Fruit fly (Drosophila melanogaster) whole organism, prepupa: ENCODE data around the gene Hmgcl.

Experiments
- CG10631 ChIP-seq: fragments of 200-800 bp; sonication (Bioruptor generic); optimal IDR thresholded peaks from 2 replicates; lab custom pipeline; 2016; ENCODE audit warnings: missing biosample characterization, missing genetic modification characterization
- CG10669 ChIP-seq: fragments of 200-800 bp; sonication (Bioruptor generic); optimal IDR thresholded peaks from 3 replicates; lab custom pipeline; 2018; ENCODE audit warnings: missing biosample characterization, mild to moderate bottlenecking, missing genetic modification characterization, moderate library complexity
- CG11294 ChIP-seq: fragments of 200-800 bp; sonication (Bioruptor generic); IDR thresholded peaks from 2 replicates; pipeline ENCODE4 v1.3.6; 2022; ENCODE audit warnings: missing biosample characterization, missing genetic modification characterization
- CG11902 ChIP-seq: fragments of 200-800 bp; sonication (Bioruptor generic); optimal IDR thresholded peaks from 3 replicates; lab custom pipeline; 2016; ENCODE audit warnings: missing biosample characterization, missing genetic modification characterization
- CG15336 ChIP-seq: fragments of 200-800 bp; sonication (Bioruptor generic); IDR thresholded peaks from 2 replicates; pipeline ENCODE4 v1.3.6; 2022; ENCODE audit warnings: missing biosample characterization, missing genetic modification characterization
- CG1621 ChIP-seq: fragments of 200-800 bp; sonication (Bioruptor generic); optimal IDR thresholded peaks from 3 replicates; lab custom pipeline; 2018; ENCODE audit warnings: missing biosample characterization, mild to moderate bottlenecking, missing genetic modification characterization
- CG16779 ChIP-seq: fragments of 200-800 bp; sonication (Bioruptor generic); optimal IDR thresholded peaks from 3 replicates; lab custom pipeline; 2017; ENCODE audit warnings: missing biosample characterization, mild to moderate bottlenecking, missing genetic modification characterization
- CG3032 ChIP-seq: fragments of 200-800 bp; optimal IDR thresholded peaks from 2 replicates; lab custom pipeline; 2019; ENCODE audit warnings: missing biosample characterization, mild to moderate bottlenecking, missing genetic modification characterization, moderate library complexity
- CG31627 ChIP-seq: fragments of 200-800 bp; sonication (Bioruptor generic); optimal IDR thresholded peaks from 3 replicates; lab custom pipeline; 2016; ENCODE audit warnings: missing biosample characterization, missing genetic modification characterization
- CG32006 ChIP-seq: fragments of 200-800 bp; sonication (Bioruptor generic); optimal IDR thresholded peaks from 3 replicates; lab custom pipeline; 2017; ENCODE audit warnings: missing biosample characterization, mild to moderate bottlenecking, missing genetic modification characterization
- CG3919 ChIP-seq: fragments of 200-800 bp; sonication (Bioruptor generic); optimal IDR thresholded peaks from 3 replicates; lab custom pipeline; 2016; ENCODE audit warnings: missing biosample characterization, missing genetic modification characterization
- CG4318 ChIP-seq: fragments of 200-800 bp; sonication (Bioruptor generic); optimal IDR thresholded peaks from 3 replicates; lab custom pipeline; 2017; ENCODE audit warnings: missing biosample characterization, mild to moderate bottlenecking, missing genetic modification characterization
- CG6163 ChIP-seq: fragments of 200-800 bp; sonication (Bioruptor generic); IDR thresholded peaks from 3 replicates; pipeline ENCODE4 v1.3.6; 2022; ENCODE audit warnings: missing biosample characterization, missing genetic modification characterization
- CG6276 ChIP-seq: fragments of 200-800 bp; sonication (Bioruptor generic); optimal IDR thresholded peaks from 2 replicates; lab custom pipeline; 2017; ENCODE audit warnings: missing biosample characterization, mild to moderate bottlenecking, missing genetic modification characterization
- CG6792 ChIP-seq: fragments of 200-800 bp; sonication (Bioruptor generic); optimal IDR thresholded peaks from 3 replicates; lab custom pipeline; 2016; ENCODE audit warnings: missing biosample characterization, missing genetic modification characterization
- CG7368 ChIP-seq: fragments of 200-800 bp; sonication (Bioruptor generic); optimal IDR thresholded peaks from 3 replicates; lab custom pipeline; 2016; ENCODE audit warnings: missing biosample characterization, missing genetic modification characterization
- CG8119 ChIP-seq: fragments of 200-800 bp; sonication (Bioruptor generic); IDR thresholded peaks from 3 replicates; pipeline ENCODE4 v1.3.6; 2022; ENCODE audit warnings: missing biosample characterization, missing genetic modification characterization
- CG8319 ChIP-seq: fragments of 200-800 bp; sonication (Bioruptor generic); optimal IDR thresholded peaks from 3 replicates; lab custom pipeline; 2016; ENCODE audit warnings: missing biosample characterization, missing genetic modification characterization
- CG9139 ChIP-seq: fragments of 200-800 bp; sonication (Bioruptor generic); optimal IDR thresholded peaks from 3 replicates; lab custom pipeline; 2017; ENCODE audit warnings: missing biosample characterization, mild to moderate bottlenecking, missing genetic modification characterization
- Eip75B ChIP-seq: fragments of 200-800 bp; sonication (Bioruptor generic); optimal IDR thresholded peaks from 3 replicates; lab custom pipeline; 2016; ENCODE audit warnings: missing biosample characterization, missing genetic modification characterization
- Eip78C ChIP-seq: fragments of 200-800 bp; sonication (Bioruptor generic); peaks from one replicate; lab custom pipeline; 2016; ENCODE audit warnings: missing biosample characterization, missing genetic modification characterization
- Eip93F ChIP-seq: fragments of 200-800 bp; sonication (Bioruptor generic); optimal IDR thresholded peaks from 2 replicates; lab custom pipeline; 2016; ENCODE audit warnings: missing biosample characterization, mild to moderate bottlenecking, missing genetic modification characterization
- Ets21C ChIP-seq: fragments of 200-800 bp; sonication (Bioruptor generic); optimal IDR thresholded peaks from 3 replicates; lab custom pipeline; 2016; ENCODE audit warnings: missing biosample characterization, missing genetic modification characterization
- Ets96B ChIP-seq: fragments of 200-800 bp; optimal IDR thresholded peaks from 2 replicates; lab custom pipeline; 2019; ENCODE audit warnings: missing biosample characterization, mild to moderate bottlenecking, missing genetic modification characterization, moderate library complexity
- Hr38 ChIP-seq: sonication (Bioruptor generic); optimal IDR thresholded peaks from 2 replicates; lab custom pipeline; 2016; ENCODE audit warnings: missing biosample characterization, missing genetic modification characterization
- Hr39 ChIP-seq: fragments of 200-800 bp; sonication (Bioruptor generic); optimal IDR thresholded peaks from 2 replicates; lab custom pipeline; 2016; ENCODE audit warnings: missing biosample characterization, missing genetic modification characterization
- Hr4 ChIP-seq: fragments of 200-800 bp; sonication (Bioruptor generic); optimal IDR thresholded peaks from 3 replicates; lab custom pipeline; 2016; ENCODE audit warnings: missing biosample characterization, missing genetic modification characterization
- Lpt ChIP-seq: fragments of 200-800 bp; sonication (Bioruptor generic); optimal IDR thresholded peaks from 3 replicates; lab custom pipeline; 2016; ENCODE audit warnings: missing biosample characterization, missing genetic modification characterization
- Met ChIP-seq: fragments of 200-800 bp; sonication (Bioruptor generic); optimal IDR thresholded peaks from 3 replicates; lab custom pipeline; 2016; ENCODE audit warnings: missing biosample characterization, missing genetic modification characterization
- OdsH ChIP-seq: fragments of 200-800 bp; sonication (Bioruptor generic); optimal IDR thresholded peaks from 3 replicates; lab custom pipeline; 2016; ENCODE audit warnings: missing biosample characterization, missing genetic modification characterization
- Smox ChIP-seq: fragments of 200-800 bp; sonication (Bioruptor generic); optimal IDR thresholded peaks from 3 replicates; lab custom pipeline; 2016; ENCODE audit warnings: missing biosample characterization, missing genetic modification characterization
- Sox102F ChIP-seq: fragments of 200-800 bp; sonication (Bioruptor generic); optimal IDR thresholded peaks from 2 replicates; lab custom pipeline; 2016; ENCODE audit warnings: missing biosample characterization, mild to moderate bottlenecking, missing genetic modification characterization
- Sox14 ChIP-seq: fragments of 200-800 bp; sonication (Bioruptor generic); optimal IDR thresholded peaks from 3 replicates; lab custom pipeline; 2016; ENCODE audit warnings: missing biosample characterization, missing genetic modification characterization
- Sox15 ChIP-seq: fragments of 200-800 bp; sonication (Bioruptor generic); optimal IDR thresholded peaks from 3 replicates; lab custom pipeline; 2016; ENCODE audit warnings: missing biosample characterization, missing genetic modification characterization
- acj6 ChIP-seq: fragments of 200-800 bp; sonication (Bioruptor generic); optimal IDR thresholded peaks from 3 replicates; lab custom pipeline; 2016; ENCODE audit warnings: missing biosample characterization, missing genetic modification characterization
- dac ChIP-seq: fragments of 200-800 bp; sonication (Bioruptor generic); optimal IDR thresholded peaks from 2 replicates; lab custom pipeline; 2017; ENCODE audit warnings: missing biosample characterization, mild to moderate bottlenecking, missing genetic modification characterization
- eg ChIP-seq: fragments of 200-800 bp; sonication (Bioruptor generic); IDR thresholded peaks from 3 replicates; pipeline ENCODE4 v1.3.6; 2022; ENCODE audit warnings: missing biosample characterization, missing genetic modification characterization
- esn ChIP-seq: fragments of 200-800 bp; sonication (Bioruptor generic); optimal IDR thresholded peaks from 2 replicates; lab custom pipeline; 2016; ENCODE audit warnings: missing biosample characterization, mild to moderate bottlenecking, missing genetic modification characterization, moderate library complexity
- fd59A ChIP-seq: fragments of 200-800 bp; sonication (Bioruptor generic); optimal IDR thresholded peaks from 2 replicates; lab custom pipeline; 2017; ENCODE audit warnings: missing biosample characterization, mild to moderate bottlenecking, missing genetic modification characterization, missing genetic modification reagents
- fd85E ChIP-seq: fragments of 200-800 bp; sonication (Bioruptor generic); optimal IDR thresholded peaks from 3 replicates; lab custom pipeline; 2016; ENCODE audit warnings: missing biosample characterization, missing genetic modification characterization
- lz ChIP-seq: fragments of 200-800 bp; sonication (Bioruptor generic); optimal IDR thresholded peaks from 3 replicates; lab custom pipeline; 2016; ENCODE audit warnings: missing biosample characterization, missing genetic modification characterization
- pdm3 ChIP-seq: fragments of 200-800 bp; sonication (Bioruptor generic); optimal IDR thresholded peaks from 3 replicates; lab custom pipeline; 2016; ENCODE audit warnings: missing biosample characterization, missing genetic modification characterization
- salr ChIP-seq, 2 experiments: fragments of 200-800 bp; sonication (Bioruptor generic); optimal IDR thresholded peaks; 3 replicates each; lab custom pipeline; 2016 to 2018; ENCODE audit warnings: missing biosample characterization in 2 of 2, missing genetic modification characterization in 2 of 2, mild to moderate bottlenecking in 1 of 2
- ss ChIP-seq, 2 experiments: fragments of 200-800 bp; sonication (Bioruptor generic); optimal IDR thresholded peaks; 2 replicates in 1 of 2; 3 replicates in 1 of 2; lab custom pipeline; 2017 to 2018; ENCODE audit warnings: mild to moderate bottlenecking in 2 of 2, missing biosample characterization in 2 of 2, missing genetic modification characterization in 2 of 2, moderate library complexity in 1 of 2
- svp ChIP-seq: fragments of 200-800 bp; sonication (Bioruptor generic); peaks from one replicate; lab custom pipeline; 2016; ENCODE audit warnings: missing biosample characterization, missing genetic modification characterization
- vri ChIP-seq: fragments of 200-800 bp; sonication (Bioruptor generic); optimal IDR thresholded peaks from 3 replicates; lab custom pipeline; 2016; ENCODE audit warnings: missing biosample characterization, mild to moderate bottlenecking, missing genetic modification characterization

Gene Hmgcl

dm6 chr2L:6922091-6922753 is 38.0 kb upstream of the Hmgcl start (continued):
- peak; percentile 69 for TF ChIP-seq Ets21C (GFP tag; lab: Kevin White, UChicago)
- peak; percentile 92 for TF ChIP-seq CG15336
- TF ChIP-seq CG10631 (GFP tag; lab: Kevin White, UChicago): peak; percentile 85
- TF ChIP-seq CG7368 (GFP tag; lab: Kevin White, UChicago): peak; percentile 71
- peak; percentile 66 for TF ChIP-seq vri (GFP tag; lab: Kevin White, UChicago)
- peak; percentile 80 for TF ChIP-seq CG31627
- no peak for TF ChIP-seq Sox102F (GFP tag; lab: Kevin White, UChicago)
- TF ChIP-seq CG6163: no peak; the same call in 1 of the 3 replicates
- peak; percentile 85 for TF ChIP-seq dac
- TF ChIP-seq Hr38 (GFP tag; lab: Kevin White, UChicago): peak; percentile 41
- TF ChIP-seq lz (GFP tag; lab: Kevin White, UChicago): peak; percentile 78
- peak; percentile 83 for TF ChIP-seq esn
- peak; percentile 55 for TF ChIP-seq CG11902 (GFP tag; lab: Kevin White, UChicago)
- peak; percentile 74 for TF ChIP-seq CG4318
- TF ChIP-seq Met (GFP tag; lab: Kevin White, UChicago): peak; percentile 72
- no peak for TF ChIP-seq fd59A
- TF ChIP-seq CG8119 (GFP tag; lab: Robert Waterston, UW): no peak; the same call in 2 of the 3 replicates
- TF ChIP-seq Ets96B: peak; percentile 83
- TF ChIP-seq Lpt: peak; percentile 70
- TF ChIP-seq CG3919 (GFP tag; lab: Kevin White, UChicago): no peak
- peak; percentile 51 for TF ChIP-seq CG9139
- TF ChIP-seq CG8319 (GFP tag; lab: Kevin White, UChicago): peak; percentile 49
- TF ChIP-seq OdsH: peak; percentile 83
- TF ChIP-seq Hr4 (GFP tag; lab: Kevin White, UChicago): peak; percentile 92
- TF ChIP-seq CG10669 (GFP tag; lab: Kevin White, UChicago): peak; percentile 80
- TF ChIP-seq CG6276 (GFP tag; lab: Kevin White, UChicago): no peak
- TF ChIP-seq Sox15 (GFP tag; lab: Kevin White, UChicago): peak; percentile 48
- TF ChIP-seq Eip75B (GFP tag; lab: Kevin White, UChicago): no peak
- TF ChIP-seq Eip78C (GFP tag; lab: Kevin White, UChicago): peak; percentile 97
- TF ChIP-seq CG3032 (tag; lab: Kevin White, UChicago): peak; percentile 78
- TF ChIP-seq CG32006 (GFP tag; lab: Kevin White, UChicago): no peak
- peak in 1 of 2 experiments; percentile 58 for TF ChIP-seq ss (GFP tag; optimal IDR thresholded peaks at IDR 0.05; lab: Kevin White, UChicago)
- TF ChIP-seq fd85E (GFP tag; lab: Kevin White, UChicago): no peak
- no peak for TF ChIP-seq CG16779
- no peak for TF ChIP-seq svp
- no peak for TF ChIP-seq Smox (GFP tag; lab: Kevin White, UChicago)
- no peak; the same call in 1 of the 2 replicates for TF ChIP-seq CG11294 (GFP tag; lab: Robert Waterston, UW)
- peak; percentile 72 for TF ChIP-seq CG1621
- peak; percentile 77 for TF ChIP-seq Hr39
- TF ChIP-seq acj6: peak; percentile 83
- no peak for TF ChIP-seq Eip93F (GFP tag; lab: Kevin White, UChicago)
- peak; percentile 64 to 77 for TF ChIP-seq salr (GFP tag; optimal IDR thresholded peaks at IDR 0.05; lab: Kevin White, UChicago)

- TF ChIP-seq esn (no peak), dac (no peak), Smox (GFP tag; lab: Kevin White, UChicago) (no peak), CG6792 (GFP tag; lab: Kevin White, UChicago) (no peak), Sox14 (GFP tag; lab: Kevin White, UChicago) (no peak), eg (no peak), salr (GFP tag; optimal IDR thresholded peaks at IDR 0.05; lab: Kevin White, UChicago) (no peak), pdm3 (GFP tag; lab: Kevin White, UChicago) (no peak), Sox102F (GFP tag; lab: Kevin White, UChicago) (no peak)
Measured at dm6 chr2L:6925114-6925513, 35.1 kb upstream of the Hmgcl start.
